Worm (Caenorhabditis elegans) whole organism, L4 larva: Measurements from ENCODE around the gene Y55F3AM.5.

ENCODE experiments used
- D1046.2 ChIP-seq: fragments of 200-800 bp; sonication (Bioruptor generic); IDR thresholded peaks from 2 replicates; pipeline ENCODE4 v1.3.6; 2022; ENCODE audit warnings: missing genetic modification characterization, missing compliant biosample characterization
- attf-4 ChIP-seq: sonication (generic microtip); optimal IDR thresholded peaks from 3 replicates; lab custom pipeline; 2017; ENCODE audit warnings: missing biosample characterization, missing genetic modification characterization
- fos-1 ChIP-seq: fragments of 150-350 bp; optimal IDR thresholded peaks from 2 replicates; lab custom pipeline; 2014; ENCODE audit warnings: missing biosample characterization, missing genetic modification characterization
- mdl-1 ChIP-seq, 2 experiments: fragments of 150-350 bp in 1 of 2; sonication (generic microtip) in 1 of 2; optimal IDR thresholded peaks; 2 replicates each; lab custom pipeline; 2014 to 2017; ENCODE audit warnings: missing biosample characterization in 2 of 2, missing genetic modification characterization in 2 of 2
- mxl-2 ChIP-seq: fragments of 200-800 bp; sonication (Bioruptor generic); conservative IDR thresholded peaks from 2 replicates; pipeline ENCODE4 v1.3.6; 2022; ENCODE audit warnings: missing genetic modification reagents, missing genetic modification characterization, missing compliant biosample characterization
- nhr-237 ChIP-seq: sonication (generic microtip); optimal IDR thresholded peaks from 2 replicates; lab custom pipeline; 2017; ENCODE audit warnings: missing biosample characterization, missing genetic modification characterization
- pha-4 ChIP-seq, 2 experiments: fragments of 150-350 bp in 1 of 2; fragments of 200-800 bp in 1 of 2; sonication (Bioruptor generic) in 1 of 2; IDR thresholded peaks in 1 of 2; optimal IDR thresholded peaks in 1 of 2; 2 replicates each; pipeline versions ENCODE4 v1.3.6 to Lab custom; 2014 to 2022; ENCODE audit warnings: missing genetic modification characterization in 2 of 2, missing genetic modification reagents in 2 of 2, missing biosample characterization in 1 of 2, missing compliant biosample characterization in 1 of 2

ce11 chrIV:959221-959620 lies 39.8 kb upstream of the Y55F3AM.5 start, which contains the start of gene plx-1:
- no peak for TF ChIP-seq nhr-237 (tag; lab: Kevin White, UChicago)
- TF ChIP-seq mxl-2 (GFP tag; lab: Robert Waterston, UW), result no peak
- TF ChIP-seq mdl-1 (tag; optimal IDR thresholded peaks at IDR 0.05; lab: Kevin White, UChicago), result no peak
- no peak for TF ChIP-seq D1046.2 (GFP tag; lab: Robert Waterston, UW)
- no peak for TF ChIP-seq fos-1 (tag; lab: Kevin White, UChicago)
- no peak for TF ChIP-seq pha-4 (GFP tag; IDR thresholded peaks at IDR 0.05; lab: Robert Waterston, UW)
- no peak for TF ChIP-seq pha-4 (tag; optimal IDR thresholded peaks at IDR 0.05; lab: Kevin White, UChicago)
- no peak for TF ChIP-seq attf-4
